Worm (Caenorhabditis elegans) whole organism, L1 larva: Measurements from ENCODE around the gene K09B11.4.

Experiments
- C04F5.9 ChIP-seq: sonication (generic microtip); optimal IDR thresholded peaks from 2 replicates; lab custom pipeline; 2016; ENCODE audit warnings: missing genetic modification characterization, missing compliant biosample characterization
- C16A3.4 ChIP-seq: fragments of 150-350 bp; optimal IDR thresholded peaks from 2 replicates; lab custom pipeline; 2014; ENCODE audit warnings: missing biosample characterization, missing genetic modification characterization
- F16B12.6 ChIP-seq: fragments of 150-350 bp; optimal IDR thresholded peaks from 2 replicates; lab custom pipeline; 2014; ENCODE audit warnings: missing biosample characterization, missing genetic modification characterization
- aha-1 ChIP-seq: fragments of 150-350 bp; optimal IDR thresholded peaks from 2 replicates; lab custom pipeline; 2014; ENCODE audit warnings: missing biosample characterization, missing genetic modification characterization
- aly-2 ChIP-seq: fragments of 150-350 bp; optimal IDR thresholded peaks from 2 replicates; lab custom pipeline; 2014; ENCODE audit warnings: missing biosample characterization, missing genetic modification characterization
- ama-1 ChIP-seq: fragments of 150-350 bp; optimal IDR thresholded peaks from 2 replicates; lab custom pipeline; 2014
- blmp-1 ChIP-seq: fragments of 150-350 bp; optimal IDR thresholded peaks from 2 replicates; lab custom pipeline; 2014; ENCODE audit warnings: missing biosample characterization, missing genetic modification characterization
- ceh-82 ChIP-seq, 3 experiments: fragments of 150-350 bp in 1 of 3; sonication (generic microtip) in 2 of 3; optimal IDR thresholded peaks; 2 replicates each; lab custom pipeline; 2014 to 2017; ENCODE audit warnings: missing biosample characterization in 3 of 3, missing genetic modification characterization in 3 of 3
- ceh-90 ChIP-seq: sonication (generic microtip); optimal IDR thresholded peaks from 2 replicates; lab custom pipeline; 2016; ENCODE audit warnings: missing genetic modification characterization, missing compliant biosample characterization
- ces-1 ChIP-seq: fragments of 150-350 bp; optimal IDR thresholded peaks from 2 replicates; lab custom pipeline; 2014; ENCODE audit warnings: missing biosample characterization, missing genetic modification reagents, missing genetic modification characterization
- efl-1 ChIP-seq, 4 experiments: fragments of 150-350 bp; optimal IDR thresholded peaks in 3 of 4; peaks in 1 of 4; 1 replicate in 1 of 4; 2 replicates in 3 of 4; lab custom pipeline; 2014; ENCODE audit warnings: missing biosample characterization in 2 of 4, missing genetic modification characterization in 2 of 4, missing genetic modification reagents in 2 of 4
- fkh-10 ChIP-seq: sonication (generic microtip); optimal IDR thresholded peaks from 2 replicates; lab custom pipeline; 2017; ENCODE audit warnings: missing biosample characterization, missing genetic modification reagents, missing genetic modification characterization
- fkh-4 ChIP-seq: sonication (generic microtip); optimal IDR thresholded peaks from 2 replicates; lab custom pipeline; 2016; ENCODE audit warnings: missing compliant biosample characterization, missing genetic modification characterization, borderline replicate concordance
- grh-1 ChIP-seq: fragments of 200-800 bp; sonication (Bioruptor generic); IDR thresholded peaks from 2 replicates; pipeline ENCODE4 v1.3.6; 2022; ENCODE audit warnings: missing genetic modification reagents, missing genetic modification characterization, missing compliant biosample characterization
- hlh-4 ChIP-seq: sonication (generic microtip); optimal IDR thresholded peaks from 2 replicates; lab custom pipeline; 2016; ENCODE audit warnings: mild to moderate bottlenecking, missing genetic modification characterization, missing compliant biosample characterization
- jun-1 ChIP-seq: fragments of 150-350 bp; optimal IDR thresholded peaks from 2 replicates; lab custom pipeline; 2014; ENCODE audit warnings: missing biosample characterization, missing genetic modification reagents, missing genetic modification characterization
- lin-13 ChIP-seq: fragments of 150-350 bp; optimal IDR thresholded peaks from 2 replicates; lab custom pipeline; 2014; ENCODE audit warnings: missing biosample characterization, missing genetic modification reagents, missing genetic modification characterization
- lin-15B ChIP-seq: fragments of 150-350 bp; sonication (generic microtip); optimal IDR thresholded peaks from 3 replicates; lab custom pipeline; 2014; ENCODE audit warnings: missing biosample characterization, missing genetic modification characterization
- lin-35 ChIP-seq, 2 experiments: fragments of 150-350 bp; optimal IDR thresholded peaks; 2 replicates each; lab custom pipeline; 2014; ENCODE audit warnings: missing biosample characterization in 2 of 2, missing genetic modification characterization in 2 of 2, missing genetic modification reagents in 2 of 2
- lin-39 ChIP-seq: fragments of 150-350 bp; optimal IDR thresholded peaks from 2 replicates; lab custom pipeline; 2014; ENCODE audit warnings: missing biosample characterization, missing genetic modification reagents, missing genetic modification characterization
- lir-3 ChIP-seq: sonication (generic microtip); optimal IDR thresholded peaks from 2 replicates; lab custom pipeline; 2016; ENCODE audit warnings: mild to moderate bottlenecking, missing genetic modification characterization, moderate library complexity, missing compliant biosample characterization; ENCODE audit not compliant: poor library complexity
- lsy-2 ChIP-seq, 2 experiments: fragments of 150-350 bp; optimal IDR thresholded peaks; 2 replicates each; lab custom pipeline; 2014; ENCODE audit warnings: missing biosample characterization in 2 of 2, missing genetic modification characterization in 2 of 2
- mab-9 ChIP-seq: fragments of 200-800 bp; sonication (Bioruptor generic); IDR thresholded peaks from 2 replicates; pipeline ENCODE4 v1.3.6; 2022; ENCODE audit warnings: missing genetic modification reagents, missing genetic modification characterization, missing compliant biosample characterization
- mdl-1 ChIP-seq, 2 experiments: fragments of 150-350 bp; optimal IDR thresholded peaks; 2 replicates each; lab custom pipeline; 2014 to 2017; ENCODE audit warnings: missing biosample characterization in 2 of 2, missing genetic modification characterization in 2 of 2, inconsistent platforms in 1 of 2
- nhr-12 ChIP-seq: sonication (generic microtip); optimal IDR thresholded peaks from 2 replicates; lab custom pipeline; 2017; ENCODE audit warnings: missing biosample characterization, missing genetic modification characterization
- nhr-20 ChIP-seq: sonication (generic microtip); optimal IDR thresholded peaks from 2 replicates; lab custom pipeline; 2016; ENCODE audit warnings: mild to moderate bottlenecking, missing genetic modification characterization, missing compliant biosample characterization
- nhr-76 ChIP-seq: sonication (generic microtip); optimal IDR thresholded peaks from 2 replicates; lab custom pipeline; 2017; ENCODE audit warnings: missing biosample characterization, missing genetic modification characterization
- nhr-77 ChIP-seq: fragments of 150-350 bp; optimal IDR thresholded peaks from 2 replicates; lab custom pipeline; 2014; ENCODE audit warnings: missing biosample characterization, missing genetic modification characterization
- nhr-84 ChIP-seq: sonication (generic microtip); optimal IDR thresholded peaks from 2 replicates; lab custom pipeline; 2017; ENCODE audit warnings: missing biosample characterization, missing genetic modification characterization
- nhr-90 ChIP-seq: sonication (generic microtip); optimal IDR thresholded peaks from 2 replicates; lab custom pipeline; 2016; ENCODE audit warnings: mild to moderate bottlenecking, missing genetic modification characterization, missing compliant biosample characterization; ENCODE audit not compliant: poor library complexity
- pag-3 ChIP-seq: sonication (generic microtip); optimal IDR thresholded peaks from 2 replicates; lab custom pipeline; 2017; ENCODE audit warnings: missing genetic modification characterization, mild to moderate bottlenecking, missing compliant biosample characterization, antibody characterized with exemption, borderline replicate concordance; ENCODE audit not compliant: insufficient read depth
- pax-3 ChIP-seq: fragments of 200-800 bp; sonication (Bioruptor generic); optimal IDR thresholded peaks from 2 replicates; lab custom pipeline; 2018; ENCODE audit warnings: mild to moderate bottlenecking, missing genetic modification characterization, moderate library complexity, missing compliant biosample characterization
- pqm-1 ChIP-seq: sonication (generic microtip); optimal IDR thresholded peaks from 3 replicates; lab custom pipeline; 2017; ENCODE audit warnings: missing biosample characterization, missing genetic modification characterization
- rnt-1 ChIP-seq: sonication (generic microtip); optimal IDR thresholded peaks from 2 replicates; lab custom pipeline; 2016; ENCODE audit warnings: mild to moderate bottlenecking, missing genetic modification characterization, moderate library complexity, missing compliant biosample characterization
- snpc-4 ChIP-seq: fragments of 150-350 bp; optimal IDR thresholded peaks from 2 replicates; lab custom pipeline; 2014; ENCODE audit warnings: missing biosample characterization, missing genetic modification characterization
- snu-23 ChIP-seq: sonication (generic microtip); optimal IDR thresholded peaks from 2 replicates; lab custom pipeline; 2016; ENCODE audit warnings: missing genetic modification characterization, missing compliant biosample characterization
- sox-4 ChIP-seq: sonication (generic microtip); optimal IDR thresholded peaks from 2 replicates; lab custom pipeline; 2016; ENCODE audit warnings: missing genetic modification characterization, missing compliant biosample characterization
- tbx-2 ChIP-seq: sonication (generic microtip); optimal IDR thresholded peaks from 2 replicates; lab custom pipeline; 2016; ENCODE audit warnings: missing genetic modification characterization, missing compliant biosample characterization
- tlp-1 ChIP-seq: fragments of 150-350 bp; optimal IDR thresholded peaks from 2 replicates; lab custom pipeline; 2014; ENCODE audit warnings: missing biosample characterization, missing genetic modification characterization
- unc-130 ChIP-seq: fragments of 150-350 bp; optimal IDR thresholded peaks from 2 replicates; lab custom pipeline; 2017; ENCODE audit warnings: missing biosample characterization, missing genetic modification characterization, inconsistent platforms
- unc-30 ChIP-seq: sonication (generic microtip); optimal IDR thresholded peaks from 2 replicates; lab custom pipeline; 2017; ENCODE audit warnings: missing biosample characterization, missing genetic modification characterization
- unc-62 ChIP-seq: fragments of 150-350 bp; optimal IDR thresholded peaks from 2 replicates; lab custom pipeline; 2014; ENCODE audit warnings: missing biosample characterization, missing genetic modification reagents, missing genetic modification characterization
- unc-86 ChIP-seq: sonication (generic microtip); optimal IDR thresholded peaks from 2 replicates; lab custom pipeline; 2016; ENCODE audit warnings: missing genetic modification characterization, missing compliant biosample characterization
- xbp-1 ChIP-seq: sonication (generic microtip); optimal IDR thresholded peaks from 2 replicates; lab custom pipeline; 2016; ENCODE audit warnings: missing genetic modification characterization, missing compliant biosample characterization
- zag-1 ChIP-seq: fragments of 150-350 bp; optimal IDR thresholded peaks from 2 replicates; lab custom pipeline; 2014; ENCODE audit warnings: missing biosample characterization, missing genetic modification characterization
- zip-4 ChIP-seq: fragments of 200-800 bp; sonication (Bioruptor generic); optimal IDR thresholded peaks from 2 replicates; lab custom pipeline; 2018; ENCODE audit warnings: mild to moderate bottlenecking, missing genetic modification characterization, moderate library complexity, missing compliant biosample characterization
- ztf-11 ChIP-seq, 2 experiments: sonication (generic microtip); optimal IDR thresholded peaks; 2 replicates each; lab custom pipeline; 2016 to 2017; ENCODE audit warnings: missing genetic modification characterization in 2 of 2, missing biosample characterization in 1 of 2, missing compliant biosample characterization in 1 of 2

The K09B11.4 gene

ce11 chrIV:13393246-13393716, 36.1 kb upstream of the K09B11.4 start (continued):
- TF ChIP-seq jun-1: no peak
- TF ChIP-seq nhr-77 (tag; lab: Kevin White, UChicago): no peak
- peak; percentile 24 to 44 for TF ChIP-seq lsy-2 (tag; optimal IDR thresholded peaks at IDR 0.05; lab: Kevin White, UChicago)
- TF ChIP-seq unc-30 (tag; lab: Kevin White, UChicago): no peak
- TF ChIP-seq sox-4 (tag; lab: Kevin White, UChicago): no peak
- peak in 1 of 2 experiments; percentile 26 for TF ChIP-seq mdl-1 (tag; optimal IDR thresholded peaks at IDR 0.05; lab: Kevin White, UChicago)
- no peak for TF ChIP-seq ceh-90 (tag; lab: Kevin White, UChicago)
- TF ChIP-seq aha-1 (tag; lab: Kevin White, UChicago): no peak
- peak; percentile 76 for TF ChIP-seq nhr-20 (tag; lab: Kevin White, UChicago)
- no peak for TF ChIP-seq rnt-1 (tag; lab: Kevin White, UChicago)
- no peak for TF ChIP-seq tlp-1 (tag; lab: Kevin White, UChicago)
- peak; percentile 23 for TF ChIP-seq pag-3
- TF ChIP-seq lin-35 (GFP tag; optimal IDR thresholded peaks at IDR 0.05; lab: Kevin White, UChicago): peak in 1 of 2 experiments; percentile 45
- peak; percentile 48 for TF ChIP-seq snu-23 (GFP tag; lab: Kevin White, UChicago)
- no peak for TF ChIP-seq nhr-84 (tag; lab: Kevin White, UChicago)
- TF ChIP-seq lir-3 (tag; lab: Kevin White, UChicago): no peak
- no peak for TF ChIP-seq nhr-76 (tag; lab: Kevin White, UChicago)
- no peak for TF ChIP-seq nhr-12 (tag; lab: Kevin White, UChicago)
- peak; percentile 73 for TF ChIP-seq nhr-90 (tag; lab: Kevin White, UChicago)
- TF ChIP-seq unc-130 (tag; lab: Kevin White, UChicago): no peak
- TF ChIP-seq tbx-2 (tag; lab: Kevin White, UChicago): peak; percentile 58
- TF ChIP-seq snpc-4 (tag; lab: Kevin White, UChicago): no peak
- no peak for TF ChIP-seq C04F5.9 (tag; lab: Kevin White, UChicago)
- TF ChIP-seq pqm-1 (tag; lab: Kevin White, UChicago): no peak
- no peak for TF ChIP-seq ama-1 (lab: Kevin White, UChicago)
- TF ChIP-seq ceh-82 (tag; optimal IDR thresholded peaks at IDR 0.05; lab: Kevin White, UChicago): no peak
- TF ChIP-seq unc-62 (GFP tag; lab: Kevin White, UChicago): no peak
- TF ChIP-seq ztf-11 (tag; optimal IDR thresholded peaks at IDR 0.05; lab: Kevin White, UChicago): no peak
- TF ChIP-seq fkh-4 (tag; lab: Kevin White, UChicago): no peak
- TF ChIP-seq aly-2: no peak
- TF ChIP-seq xbp-1 (tag; lab: Kevin White, UChicago): no peak
- no peak for TF ChIP-seq zag-1 (tag; lab: Kevin White, UChicago)
- TF ChIP-seq ces-1: no peak
- TF ChIP-seq C16A3.4 (tag; lab: Kevin White, UChicago): peak; percentile 7
- TF ChIP-seq lin-13 (GFP tag; lab: Kevin White, UChicago): no peak
- TF ChIP-seq mab-9 (GFP tag; lab: Robert Waterston, UW): no peak
- no peak for TF ChIP-seq hlh-4 (tag; lab: Kevin White, UChicago)
- no peak for TF ChIP-seq zip-4 (GFP tag; lab: Kevin White, UChicago)
- TF ChIP-seq F16B12.6 (tag; lab: Kevin White, UChicago): no peak
- TF ChIP-seq lin-15B (tag; lab: Kevin White, UChicago): no peak
- TF ChIP-seq fkh-10 (GFP tag; lab: Kevin White, UChicago): no peak
- TF ChIP-seq unc-86 (tag; lab: Kevin White, UChicago): no peak
- no peak for TF ChIP-seq grh-1
- no peak for TF ChIP-seq pax-3 (tag; lab: Kevin White, UChicago)
- no peak for TF ChIP-seq efl-1 (optimal IDR thresholded peaks at IDR 0.05; lab: Kevin White, UChicago)
- peak in 1 of 2 experiments; percentile 84 for TF ChIP-seq efl-1 (GFP tag; optimal IDR thresholded peaks at IDR 0.05 in 1 of 2; lab: Kevin White, UChicago)
- no peak for TF ChIP-seq lin-39
- TF ChIP-seq blmp-1 (tag; lab: Kevin White, UChicago): peak; percentile 36
